Worm (Caenorhabditis elegans) whole organism, young adult: ENCODE measurements around the gene str-211.

Experiments used
- C17E4.6 ChIP-seq: fragments of 200-800 bp; sonication (Bioruptor generic); IDR thresholded peaks from 2 replicates; pipeline ENCODE4 v1.3.6; 2022; ENCODE audit warnings: missing genetic modification reagents, missing genetic modification characterization, missing compliant biosample characterization
- Y95B8A.8 ChIP-seq: fragments of 200-800 bp; sonication (Bioruptor generic); IDR thresholded peaks from 2 replicates; pipeline ENCODE4 v1.3.6; 2022; ENCODE audit warnings: missing genetic modification reagents, missing genetic modification characterization, missing compliant biosample characterization
- ceh-40 ChIP-seq: fragments of 200-800 bp; sonication (Bioruptor generic); IDR thresholded peaks from 2 replicates; pipeline ENCODE4 v1.3.6; 2022; ENCODE audit warnings: missing genetic modification characterization, missing compliant biosample characterization
- nhr-120 ChIP-seq: fragments of 200-800 bp; sonication (Bioruptor generic); IDR thresholded peaks from 2 replicates; pipeline ENCODE4 v1.3.6; 2022; ENCODE audit warnings: missing genetic modification characterization, missing compliant biosample characterization
- sea-2 ChIP-seq: fragments of 200-800 bp; sonication (Bioruptor generic); IDR thresholded peaks from 2 replicates; pipeline ENCODE4 v1.3.6; 2022; ENCODE audit warnings: missing genetic modification characterization, missing compliant biosample characterization
- unc-62 ChIP-seq: fragments of 150-350 bp; optimal IDR thresholded peaks from 2 replicates; lab custom pipeline; 2014; ENCODE audit warnings: missing biosample characterization, missing genetic modification reagents, missing genetic modification characterization

ce11 chrV:4908591-4908990 lies 35.5 kb downstream of the str-211 start, which contains the start of gene ugt-13:
- TF ChIP-seq C17E4.6 (GFP tag; lab: Robert Waterston, UW): no peak
- TF ChIP-seq sea-2: no peak
- TF ChIP-seq unc-62 (GFP tag; lab: Kevin White, UChicago): no peak
- TF ChIP-seq Y95B8A.8 (GFP tag; lab: Robert Waterston, UW): no peak
- TF ChIP-seq ceh-40 (GFP tag; lab: Robert Waterston, UW): no peak
- TF ChIP-seq nhr-120 (GFP tag; lab: Robert Waterston, UW): no peak
